Worm (Caenorhabditis elegans) whole organism, L4 larva: Measurements from ENCODE around the gene cutl-9.

ENCODE experiments used
- T26A8.4 ChIP-seq: fragments of 200-800 bp; sonication (Bioruptor generic); IDR thresholded peaks from 2 replicates; pipeline ENCODE4 v1.3.6; 2022; ENCODE audit warnings: missing genetic modification characterization, missing compliant biosample characterization
- daf-12 ChIP-seq: fragments of 150-350 bp; optimal IDR thresholded peaks from 2 replicates; lab custom pipeline; 2014; ENCODE audit warnings: missing biosample characterization, missing genetic modification reagents, missing genetic modification characterization
- egl-43 ChIP-seq: fragments of 200-800 bp; sonication (Bioruptor generic); IDR thresholded peaks from 2 replicates; pipeline ENCODE4 v1.3.6; 2022; ENCODE audit warnings: missing genetic modification reagents, missing genetic modification characterization, missing compliant biosample characterization
- lin-13 ChIP-seq: fragments of 150-350 bp; optimal IDR thresholded peaks from 2 replicates; lab custom pipeline; 2014; ENCODE audit warnings: missing biosample characterization, missing genetic modification reagents, missing genetic modification characterization
- lir-3 ChIP-seq: sonication (generic microtip); optimal IDR thresholded peaks from 2 replicates; lab custom pipeline; 2016; ENCODE audit warnings: mild to moderate bottlenecking, missing genetic modification characterization, missing compliant biosample characterization
- mep-1 ChIP-seq: fragments of 150-350 bp; sonication (generic microtip); optimal IDR thresholded peaks from 3 replicates; lab custom pipeline; 2014; ENCODE audit warnings: missing biosample characterization, missing genetic modification characterization
- ztf-11 ChIP-seq: fragments of 150-350 bp; optimal IDR thresholded peaks from 2 replicates; lab custom pipeline; 2014; ENCODE audit warnings: missing biosample characterization, missing genetic modification characterization

DNA sequence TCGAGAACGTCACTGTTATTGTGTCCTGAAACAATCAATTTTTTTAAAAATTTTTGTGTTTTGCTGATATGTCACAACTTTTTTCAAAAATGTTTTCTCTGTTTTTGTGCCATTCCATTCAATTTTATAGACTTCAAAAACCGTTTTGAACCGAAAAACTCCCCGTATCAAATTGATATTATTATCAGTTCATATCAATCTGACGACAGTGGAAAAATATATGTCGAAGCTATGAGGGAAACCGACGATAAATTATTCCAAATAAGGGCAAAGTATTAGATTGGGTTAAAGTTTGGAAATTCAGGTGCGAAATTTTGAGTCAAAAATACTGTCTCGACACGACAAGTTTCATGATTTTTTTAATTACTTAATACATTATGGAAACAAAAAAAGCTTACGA lies 34.3 kb downstream of the cutl-9 start:
- no peak for TF ChIP-seq T26A8.4 (GFP tag; lab: Robert Waterston, UW)
- TF ChIP-seq egl-43 (GFP tag; lab: Robert Waterston, UW) = no peak
- no peak for TF ChIP-seq daf-12 (tag; lab: Kevin White, UChicago)
- TF ChIP-seq lir-3 (tag; lab: Kevin White, UChicago) = no peak
- no peak for TF ChIP-seq mep-1 (tag; lab: Kevin White, UChicago)
- no peak for TF ChIP-seq lin-13 (GFP tag; lab: Kevin White, UChicago)
- TF ChIP-seq ztf-11 = no peak
